Worm (Caenorhabditis elegans): ENCODE measurements around the gene clec-10.

ce11 chrII:371549-371948 lies 30.9 kb upstream of the clec-10 start:
- TF ChIP-seq F13H6.1 (tag; optimal IDR thresholded peaks at IDR 0.05) (no peak), ceh-16 (tag; optimal IDR thresholded peaks at IDR 0.05) (no peak), aly-2 (tag; optimal IDR thresholded peaks at IDR 0.05) (no peak), unc-55 (GFP tag; optimal IDR thresholded peaks at IDR 0.05) (no peak), lsy-2 (tag; optimal IDR thresholded peaks at IDR 0.05) (no peak), nhr-6 (tag; optimal IDR thresholded peaks at IDR 0.05) (no peak), lin-11 (tag; optimal IDR thresholded peaks at IDR 0.05) (no peak), snpc-4 (tag; optimal IDR thresholded peaks at IDR 0.05) (no peak), ztf-11 (tag; optimal IDR thresholded peaks at IDR 0.05) (no peak), elt-1 (tag; optimal IDR thresholded peaks at IDR 0.05) (no peak), ceh-82 (tag; optimal IDR thresholded peaks at IDR 0.05) (no peak), fos-1 (tag; optimal IDR thresholded peaks at IDR 0.05) (no peak), dmd-4 (tag; optimal IDR thresholded peaks at IDR 0.05) (no peak), nhr-11 (tag; optimal IDR thresholded peaks at IDR 0.05) (no peak)

Data from whole organism, L2 larva.